In the genomic region with DNA sequence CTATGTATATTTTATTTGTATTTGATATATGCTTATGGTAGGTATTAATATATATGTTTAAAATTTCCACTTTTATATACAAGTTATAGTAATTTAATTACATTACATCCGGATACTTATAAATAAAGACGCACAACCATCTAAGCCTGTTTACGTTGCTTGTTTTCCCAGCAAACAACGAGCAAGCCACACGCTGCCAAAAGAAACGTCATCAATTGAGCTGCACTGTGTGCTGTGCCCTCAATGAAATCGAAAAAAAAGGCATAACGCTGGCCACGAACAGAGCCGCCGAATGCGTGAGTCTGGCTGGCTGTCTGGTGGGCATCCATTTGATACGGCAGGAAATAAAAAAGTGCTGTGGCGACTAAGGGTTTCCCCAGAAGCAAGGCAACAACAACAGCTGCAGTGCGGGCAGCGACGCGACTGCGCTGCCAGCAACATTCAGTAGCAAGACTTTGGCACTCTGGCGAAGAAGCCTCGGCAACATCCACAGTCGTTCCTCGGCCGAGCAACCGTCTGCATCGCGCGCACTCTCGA, we compare ENCODE assay signal across 1 fruit fly cellular context.
A peak's percentile ranks its signal among the peaks of the same experiment; 100 is the strongest.
TF ChIP-seq lines count a peak whose summit lies in the region.

A gene (plus strand): TSS at position 487 of the 537 bp plus-strand sequence.

TF ChIP-seq in whole organism, embryonic, 481 proteins besides CTCF, POLR2A, EP300 and RAD21 (continued from another document):
- TF ChIP-seq kni (GFP tag; optimal IDR thresholded peaks at IDR 0.05; lab: Kevin White, UChicago) (no peak), gt (GFP tag; IDR thresholded peaks at IDR 0.05; lab: Robert Waterston, UW) (no peak), CG15269 (tag; optimal IDR thresholded peaks at IDR 0.05; lab: Kevin White, UChicago) (no peak), gsb-n (tag; optimal IDR thresholded peaks at IDR 0.05; lab: Kevin White, UChicago) (no peak), CG4707 (GFP tag; optimal IDR thresholded peaks at IDR 0.05; lab: Kevin White, UChicago) (peak; percentile 17), ato (GFP tag; IDR thresholded peaks at IDR 0.05; lab: Robert Waterston, UW; ENCODE audit: partially characterized antibody) (no peak), CG33557 (GFP tag; optimal IDR thresholded peaks at IDR 0.05; lab: Kevin White, UChicago) (no peak), CG9932 (GFP tag; IDR thresholded peaks at IDR 0.05; lab: Robert Waterston, UW) (peak; percentile 29; the same call in 1 of the 2 replicates), dan (GFP tag; IDR thresholded peaks at IDR 0.05; lab: Robert Waterston, UW) (no peak), CG30403 (GFP tag; optimal IDR thresholded peaks at IDR 0.05; lab: Kevin White, UChicago) (no peak), CG17359 (tag; optimal IDR thresholded peaks at IDR 0.05; lab: Kevin White, UChicago) (peak; percentile 14), phol (tag; optimal IDR thresholded peaks at IDR 0.05; lab: Kevin White, UChicago) (no peak), CG18262 (tag; optimal IDR thresholded peaks at IDR 0.05; lab: Kevin White, UChicago) (no peak), ems (GFP tag; optimal IDR thresholded peaks at IDR 0.05; lab: Kevin White, UChicago) (no peak), ash1 (GFP tag; optimal IDR thresholded peaks at IDR 0.05; lab: Kevin White, UChicago) (no peak), tll (GFP tag; optimal IDR thresholded peaks at IDR 0.05; lab: Kevin White, UChicago) (no peak), CG3847 (GFP tag; IDR thresholded peaks at IDR 0.05; lab: Robert Waterston, UW) (no peak), CG6791 (GFP tag; IDR thresholded peaks at IDR 0.05; lab: Robert Waterston, UW; ENCODE audit: partially characterized antibody) (no peak), bsh (GFP tag; optimal IDR thresholded peaks at IDR 0.05; lab: Kevin White, UChicago) (peak in 1 of 2 experiments; percentile 33), CG4282 (GFP tag; optimal IDR thresholded peaks at IDR 0.05; lab: Kevin White, UChicago) (no peak), slbo (GFP tag; IDR thresholded peaks at IDR 0.05; lab: Robert Waterston, UW) (no peak), CG3407 (GFP tag; optimal IDR thresholded peaks at IDR 0.05; lab: Kevin White, UChicago) (peak; percentile 41), Sox100B (GFP tag; optimal IDR thresholded peaks at IDR 0.05; lab: Kevin White, UChicago) (no peak), Sox102F (GFP tag; optimal IDR thresholded peaks at IDR 0.05; lab: Kevin White, UChicago) (peak; percentile 20), Med (GFP tag; lab: Kevin White, UChicago) (peak; percentile 44), zf30C (GFP tag; optimal IDR thresholded peaks at IDR 0.05; lab: Kevin White, UChicago) (no peak), CG1603 (tag; optimal IDR thresholded peaks at IDR 0.05; lab: Kevin White, UChicago) (no peak), fu2 (GFP tag; optimal IDR thresholded peaks at IDR 0.05; lab: Kevin White, UChicago) (no peak), bcd (GFP tag; optimal IDR thresholded peaks at IDR 0.05; lab: Kevin White, UChicago) (no peak), CG6854 (GFP tag; optimal IDR thresholded peaks at IDR 0.05; lab: Kevin White, UChicago) (no peak), tio (GFP tag; optimal IDR thresholded peaks at IDR 0.05; lab: Kevin White, UChicago) (no peak), peb (GFP tag; IDR thresholded peaks at IDR 0.05; lab: Robert Waterston, UW) (no peak), CG15011 (GFP tag; optimal IDR thresholded peaks at IDR 0.05; lab: Kevin White, UChicago) (no peak), CkIIα-i1 (GFP tag; IDR thresholded peaks at IDR 0.05; lab: Robert Waterston, UW) (no peak), CG11093 (GFP tag; IDR thresholded peaks at IDR 0.05; lab: Robert Waterston, UW) (no peak), CG17802 (tag; optimal IDR thresholded peaks at IDR 0.05; lab: Kevin White, UChicago) (no peak), CG11504 (tag; optimal IDR thresholded peaks at IDR 0.05; lab: Kevin White, UChicago) (peak; percentile 41), Ets65A (GFP tag; lab: Kevin White, UChicago) (peak; percentile 52), sug (tag; optimal IDR thresholded peaks at IDR 0.05; lab: Kevin White, UChicago) (no peak), corto (GFP tag; optimal IDR thresholded peaks at IDR 0.05; lab: Kevin White, UChicago) (no peak), CG13296 (GFP tag; optimal IDR thresholded peaks at IDR 0.05; lab: Kevin White, UChicago) (no peak), CG42726 (GFP tag; IDR thresholded peaks at IDR 0.05; lab: Robert Waterston, UW; ENCODE audit: partially characterized antibody) (no peak), Antp (GFP tag; optimal IDR thresholded peaks at IDR 0.05; lab: Kevin White, UChicago) (no peak)
